Fruit fly (Drosophila melanogaster) whole organism, embryonic: Measurements from ENCODE around the gene Hel25E.

Experiments
- CG10267 ChIP-seq: fragments of 200-800 bp; sonication (Bioruptor generic); optimal IDR thresholded peaks from 2 replicates; lab custom pipeline; 2018; ENCODE audit warnings: missing biosample characterization, mild to moderate bottlenecking, missing genetic modification characterization, moderate library complexity
- CG11560 ChIP-seq: fragments of 200-800 bp; sonication (Bioruptor generic); IDR thresholded peaks from 3 replicates; pipeline ENCODE4 v1.3.6; 2022; ENCODE audit warnings: missing biosample characterization, missing genetic modification characterization
- CG12155 ChIP-seq: fragments of 200-800 bp; sonication (Bioruptor generic); optimal IDR thresholded peaks from 3 replicates; lab custom pipeline; 2016; ENCODE audit warnings: missing biosample characterization, missing genetic modification characterization
- CG12942 ChIP-seq: fragments of 200-800 bp; sonication (Bioruptor generic); optimal IDR thresholded peaks from 3 replicates; lab custom pipeline; 2016; ENCODE audit warnings: missing biosample characterization, missing genetic modification characterization
- CG14667 ChIP-seq: fragments of 200-800 bp; sonication (Bioruptor generic); IDR thresholded peaks from 2 replicates; pipeline ENCODE4 v1.3.6; 2022; ENCODE audit warnings: missing biosample characterization, missing genetic modification characterization
- CG2116 ChIP-seq: fragments of 200-800 bp; sonication (Bioruptor generic); optimal IDR thresholded peaks from 3 replicates; lab custom pipeline; 2018; ENCODE audit warnings: missing biosample characterization, mild to moderate bottlenecking, missing genetic modification characterization
- CG2678 ChIP-seq: fragments of 200-800 bp; sonication (Bioruptor generic); optimal IDR thresholded peaks from 3 replicates; lab custom pipeline; 2019; ENCODE audit warnings: missing biosample characterization, mild to moderate bottlenecking, missing genetic modification characterization, moderate library complexity
- CG2712 ChIP-seq: fragments of 200-800 bp; optimal IDR thresholded peaks from 3 replicates; lab custom pipeline; 2019; ENCODE audit warnings: missing biosample characterization, mild to moderate bottlenecking, missing genetic modification characterization, moderate library complexity
- CG3847 ChIP-seq: fragments of 200-800 bp; sonication (Bioruptor generic); IDR thresholded peaks from 2 replicates; pipeline ENCODE4 v1.3.6; 2022; ENCODE audit warnings: missing biosample characterization, missing genetic modification characterization
- CG43689 ChIP-seq: fragments of 200-800 bp; sonication (Bioruptor generic); IDR thresholded peaks from 2 replicates; pipeline ENCODE4 v1.3.6; 2022; ENCODE audit warnings: missing biosample characterization, missing genetic modification characterization
- CG5180 ChIP-seq: fragments of 200-800 bp; sonication (Bioruptor generic); optimal IDR thresholded peaks from 3 replicates; lab custom pipeline; 2017; ENCODE audit warnings: missing biosample characterization, missing genetic modification characterization, mild to moderate bottlenecking, moderate library complexity, missing genetic modification reagents
- CG6791 ChIP-seq: fragments of 200-800 bp; sonication (Bioruptor generic); IDR thresholded peaks from 3 replicates; pipeline ENCODE4 v1.3.6; 2022; ENCODE audit warnings: missing biosample characterization, missing genetic modification characterization; ENCODE audit not compliant: partially characterized antibody
- Doc3 ChIP-seq: fragments of 200-800 bp; sonication (Bioruptor generic); IDR thresholded peaks from 3 replicates; pipeline ENCODE4 v1.3.6; 2022; ENCODE audit warnings: missing biosample characterization, missing genetic modification characterization; ENCODE audit not compliant: partially characterized antibody
- Dp ChIP-seq: fragments of 200-800 bp; sonication (Bioruptor generic); optimal IDR thresholded peaks from 2 replicates; lab custom pipeline; 2018; ENCODE audit warnings: missing biosample characterization, mild to moderate bottlenecking, missing genetic modification characterization, moderate library complexity
- Dref ChIP-seq: fragments of 200-800 bp; sonication (Bioruptor generic); IDR thresholded peaks from 2 replicates; pipeline ENCODE4 v1.3.6; 2022; ENCODE audit warnings: missing biosample characterization, missing genetic modification characterization
- E2f2 ChIP-seq: fragments of 200-800 bp; sonication (Bioruptor generic); IDR thresholded peaks from 2 replicates; pipeline ENCODE4 v1.3.6; 2022; ENCODE audit warnings: missing biosample characterization, missing genetic modification characterization
- HLH54F ChIP-seq: fragments of 200-800 bp; sonication (Bioruptor generic); optimal IDR thresholded peaks from 3 replicates; lab custom pipeline; 2016; ENCODE audit warnings: missing biosample characterization, missing genetic modification characterization
- HmgD ChIP-seq: fragments of 200-800 bp; sonication (Bioruptor generic); optimal IDR thresholded peaks from 3 replicates; lab custom pipeline; 2016; ENCODE audit warnings: missing biosample characterization, missing genetic modification characterization
- Lhr ChIP-seq: fragments of 200-800 bp; sonication (Bioruptor generic); optimal IDR thresholded peaks from 3 replicates; lab custom pipeline; 2017; ENCODE audit warnings: mild to moderate bottlenecking, missing biosample characterization, missing genetic modification reagents, missing genetic modification characterization
- Mad ChIP-seq: fragments of 200-800 bp; sonication (Bioruptor generic); optimal IDR thresholded peaks from 2 replicates; lab custom pipeline; 2016; ENCODE audit warnings: missing biosample characterization, missing genetic modification characterization
- Oaz ChIP-seq: fragments of 200-800 bp; sonication (Bioruptor generic); IDR thresholded peaks from 2 replicates; pipeline ENCODE4 v1.3.6; 2022; ENCODE audit warnings: missing biosample characterization, missing genetic modification characterization
- Scr ChIP-seq: fragments of 200-800 bp; sonication (Bioruptor generic); IDR thresholded peaks from 2 replicates; pipeline ENCODE4 v1.3.6; 2022; ENCODE audit warnings: missing biosample characterization, missing genetic modification characterization; ENCODE audit not compliant: partially characterized antibody
- Sin3A ChIP-seq: fragments of >200 bp; optimal IDR thresholded peaks from 2 replicates; lab custom pipeline; 2018
- YL-1 ChIP-seq: fragments of 200-800 bp; sonication (Bioruptor generic); optimal IDR thresholded peaks from 3 replicates; lab custom pipeline; 2017; ENCODE audit warnings: missing biosample characterization, mild to moderate bottlenecking, missing genetic modification characterization
- amos ChIP-seq: fragments of 200-800 bp; sonication (Bioruptor generic); IDR thresholded peaks from 2 replicates; pipeline ENCODE4 v1.3.6; 2022; ENCODE audit warnings: missing biosample characterization, missing genetic modification characterization; ENCODE audit not compliant: partially characterized antibody
- chn ChIP-seq: fragments of 200-800 bp; sonication (Bioruptor generic); optimal IDR thresholded peaks from 2 replicates; lab custom pipeline; 2016; ENCODE audit warnings: missing biosample characterization, missing genetic modification characterization
- exex ChIP-seq: fragments of 200-800 bp; sonication (Bioruptor generic); optimal IDR thresholded peaks from 4 replicates; lab custom pipeline; 2018; ENCODE audit warnings: missing biosample characterization, mild to moderate bottlenecking, missing genetic modification characterization, moderate library complexity
- her ChIP-seq: fragments of 200-800 bp; sonication (Bioruptor generic); optimal IDR thresholded peaks from 2 replicates; lab custom pipeline; 2016; ENCODE audit warnings: missing biosample characterization, missing genetic modification characterization
- inv ChIP-seq: fragments of 200-800 bp; sonication (Bioruptor generic); IDR thresholded peaks from 2 replicates; pipeline ENCODE4 v1.3.6; 2022; ENCODE audit warnings: missing biosample characterization, missing genetic modification characterization; ENCODE audit not compliant: partially characterized antibody
- jigr1 ChIP-seq: fragments of 200-800 bp; sonication (Bioruptor generic); IDR thresholded peaks from 3 replicates; pipeline ENCODE4 v1.3.6; 2022; ENCODE audit warnings: missing biosample characterization, missing genetic modification characterization
- jumu ChIP-seq: fragments of 200-800 bp; sonication (Bioruptor generic); optimal IDR thresholded peaks from 3 replicates; lab custom pipeline; 2016; ENCODE audit warnings: missing biosample characterization, missing genetic modification characterization
- lilli ChIP-seq: fragments of 200-800 bp; sonication (Bioruptor generic); optimal IDR thresholded peaks from 3 replicates; lab custom pipeline; 2016; ENCODE audit warnings: missing biosample characterization, missing genetic modification characterization
- mirr ChIP-seq: fragments of 200-800 bp; sonication (Bioruptor generic); optimal IDR thresholded peaks from 3 replicates; lab custom pipeline; 2018; ENCODE audit warnings: missing biosample characterization, mild to moderate bottlenecking, missing genetic modification characterization
- phol ChIP-seq: fragments of 200-800 bp; sonication (Bioruptor generic); optimal IDR thresholded peaks from 3 replicates; lab custom pipeline; 2018; ENCODE audit warnings: missing biosample characterization, mild to moderate bottlenecking, missing genetic modification characterization, moderate library complexity
- sc ChIP-seq, 3 experiments: fragments of >200 bp in 2 of 3; fragments of 200-800 bp in 1 of 3; sonication (Bioruptor generic) in 1 of 3; optimal IDR thresholded peaks; 2 replicates in 2 of 3; 3 replicates in 1 of 3; lab custom pipeline; 2017; ENCODE audit warnings: mild to moderate bottlenecking in 1 of 3, missing biosample characterization in 1 of 3, missing genetic modification characterization in 1 of 3, missing genetic modification reagents in 1 of 3
- sens ChIP-seq: fragments of 200-800 bp; sonication (Bioruptor generic); peaks from one replicate; lab custom pipeline; 2016; ENCODE audit warnings: missing biosample characterization, missing genetic modification characterization
- sr ChIP-seq: fragments of 200-800 bp; sonication (Bioruptor generic); IDR thresholded peaks from 3 replicates; pipeline ENCODE4 v1.3.6; 2022; ENCODE audit warnings: missing biosample characterization, missing genetic modification characterization
- stwl ChIP-seq: fragments of 200-800 bp; sonication (Bioruptor generic); optimal IDR thresholded peaks from 3 replicates; lab custom pipeline; 2018; ENCODE audit warnings: missing biosample characterization, mild to moderate bottlenecking, missing genetic modification characterization, moderate library complexity
- tin ChIP-seq: fragments of 200-800 bp; sonication (Bioruptor generic); optimal IDR thresholded peaks from 3 replicates; lab custom pipeline; 2016; ENCODE audit warnings: missing biosample characterization, missing genetic modification characterization
- tna ChIP-seq: fragments of 200-800 bp; sonication (Bioruptor generic); IDR thresholded peaks from 2 replicates; pipeline ENCODE4 v1.3.6; 2022; ENCODE audit warnings: missing biosample characterization, missing genetic modification characterization; ENCODE audit not compliant: partially characterized antibody
- vnd ChIP-seq: fragments of 200-800 bp; sonication (Bioruptor generic); IDR thresholded peaks from 3 replicates; pipeline ENCODE4 v1.3.6; 2022; ENCODE audit warnings: missing biosample characterization, missing genetic modification characterization; ENCODE audit not compliant: partially characterized antibody
- zfh1 ChIP-seq: fragments of 200-800 bp; sonication (Bioruptor generic); IDR thresholded peaks from 3 replicates; pipeline ENCODE4 v1.3.6; 2022; ENCODE audit warnings: missing biosample characterization, missing genetic modification characterization

Gene Hel25E

dm6 chr2L:5541935-5542685 lies at the start of gene Hel25E, which contains the start of gene Lam (continued):
- TF ChIP-seq CG11560 (tag; lab: Robert Waterston, UW) (peak; percentile 39; the same call in 1 of the 3 replicates), CG3847 (peak; percentile 69), CG14667 (GFP tag; lab: Robert Waterston, UW) (no peak), sens (GFP tag; lab: Kevin White, UChicago) (peak; percentile 92), CG10267 (tag; lab: Kevin White, UChicago) (peak; percentile 69), HLH54F (peak; percentile 6), CG5180 (GFP tag; lab: Kevin White, UChicago) (no peak), amos (GFP tag; lab: Robert Waterston, UW) (peak; percentile 83), lilli (GFP tag; lab: Kevin White, UChicago) (peak; percentile 27), stwl (tag; lab: Kevin White, UChicago) (peak; percentile 71), Mad (GFP tag; lab: Kevin White, UChicago) (peak; percentile 42), HmgD (GFP tag; lab: Kevin White, UChicago) (no peak), tna (GFP tag; lab: Robert Waterston, UW) (peak; percentile 57), Sin3A (lab: Kevin White, UChicago) (peak; percentile 98), exex (no peak), her (GFP tag; lab: Kevin White, UChicago) (no peak), Scr (GFP tag; lab: Robert Waterston, UW) (peak; percentile 91), Lhr (GFP tag; lab: Kevin White, UChicago) (peak; percentile 55), CG2712 (tag; lab: Kevin White, UChicago) (peak; percentile 55), E2f2 (GFP tag; lab: Robert Waterston, UW) (0 out of 2 replicates have a peak, but pooled peaks have one; percentile 40), Doc3 (GFP tag; lab: Robert Waterston, UW) (peak; percentile 87), jumu (GFP tag; lab: Kevin White, UChicago) (peak; percentile 26), phol (tag; lab: Kevin White, UChicago) (peak; percentile 96), CG2116 (GFP tag; lab: Kevin White, UChicago) (peak; percentile 89), inv (GFP tag; lab: Robert Waterston, UW) (peak; percentile 81), Dp (GFP tag; lab: Kevin White, UChicago) (peak; percentile 50), vnd (peak; percentile 85), Dref (GFP tag; lab: Robert Waterston, UW) (peak; percentile 81)

dm6 chr2L:5588314-5588713 lies 46.2 kb upstream of the Hel25E start, which contains the start of gene CG7251:
Gene CG7251 (minus strand): TSS chr2L:5588414.
- TF ChIP-seq YL-1 (GFP tag; lab: Kevin White, UChicago) = no peak
- TF ChIP-seq Oaz = no peak
- TF ChIP-seq sr = no peak
- no peak for TF ChIP-seq CG43689
- no peak for TF ChIP-seq CG12942
- no peak for TF ChIP-seq zfh1
- TF ChIP-seq tin (GFP tag; lab: Kevin White, UChicago) = no peak
- no peak for TF ChIP-seq chn (GFP tag; lab: Kevin White, UChicago)
- TF ChIP-seq CG2678 (tag; lab: Kevin White, UChicago) = no peak
- no peak for TF ChIP-seq mirr (GFP tag; lab: Kevin White, UChicago)
- no peak for TF ChIP-seq jigr1 (GFP tag; lab: Robert Waterston, UW)
- TF ChIP-seq CG12155 = no peak
- TF ChIP-seq sc (optimal IDR thresholded peaks at IDR 0.05; lab: Kevin White, UChicago) = no peak
- no peak for TF ChIP-seq sc (GFP tag; optimal IDR thresholded peaks at IDR 0.05; lab: Kevin White, UChicago)
- TF ChIP-seq CG6791 (GFP tag; lab: Robert Waterston, UW) = no peak
